Fruit fly (Drosophila melanogaster): Measurements from ENCODE around the gene CG10431.

- TF ChIP-seq CG33017 (tag; optimal IDR thresholded peaks at IDR 0.05) (peak; percentile 86), toe (GFP tag; optimal IDR thresholded peaks at IDR 0.05) (peak; percentile 84), bab1 (GFP tag; optimal IDR thresholded peaks at IDR 0.05) (peak; percentile 91), Clk (GFP tag; optimal IDR thresholded peaks at IDR 0.05) (peak; percentile 49), CG7045 (GFP tag; optimal IDR thresholded peaks at IDR 0.05) (peak; percentile 92), cnc (optimal IDR thresholded peaks at IDR 0.05) (no peak), Mnt (GFP tag; optimal IDR thresholded peaks at IDR 0.05) (peak; percentile 62), ovo (GFP tag; optimal IDR thresholded peaks at IDR 0.05) (peak; percentile 71), kay (GFP tag; ENCODE audit: borderline replicate concordance) (no peak), CG11617 (GFP tag; optimal IDR thresholded peaks at IDR 0.05) (peak; percentile 81), cic (GFP tag; optimal IDR thresholded peaks at IDR 0.05) (peak; percentile 66), pad (GFP tag; optimal IDR thresholded peaks at IDR 0.05) (peak; percentile 49), CG1620 (GFP tag; optimal IDR thresholded peaks at IDR 0.05) (peak; percentile 74), CG14711 (tag; optimal IDR thresholded peaks at IDR 0.05) (peak; percentile 89)
These were observed 8.3 kb upstream of the CG10431 start for dm6 chr2L:18966214-18966556.

Data from whole organism, adult.